Worm (Caenorhabditis elegans): ENCODE measurements around the gene T03E6.9.

The T03E6.9 gene

ce11 chrV:16596102-16596501 lies 4.4 kb downstream of the T03E6.9 start:
- TF ChIP-seq pha-2 (tag; optimal IDR thresholded peaks at IDR 0.05) (no peak), elt-2 (tag; optimal IDR thresholded peaks at IDR 0.05) (peak; percentile 50)

DNA sequence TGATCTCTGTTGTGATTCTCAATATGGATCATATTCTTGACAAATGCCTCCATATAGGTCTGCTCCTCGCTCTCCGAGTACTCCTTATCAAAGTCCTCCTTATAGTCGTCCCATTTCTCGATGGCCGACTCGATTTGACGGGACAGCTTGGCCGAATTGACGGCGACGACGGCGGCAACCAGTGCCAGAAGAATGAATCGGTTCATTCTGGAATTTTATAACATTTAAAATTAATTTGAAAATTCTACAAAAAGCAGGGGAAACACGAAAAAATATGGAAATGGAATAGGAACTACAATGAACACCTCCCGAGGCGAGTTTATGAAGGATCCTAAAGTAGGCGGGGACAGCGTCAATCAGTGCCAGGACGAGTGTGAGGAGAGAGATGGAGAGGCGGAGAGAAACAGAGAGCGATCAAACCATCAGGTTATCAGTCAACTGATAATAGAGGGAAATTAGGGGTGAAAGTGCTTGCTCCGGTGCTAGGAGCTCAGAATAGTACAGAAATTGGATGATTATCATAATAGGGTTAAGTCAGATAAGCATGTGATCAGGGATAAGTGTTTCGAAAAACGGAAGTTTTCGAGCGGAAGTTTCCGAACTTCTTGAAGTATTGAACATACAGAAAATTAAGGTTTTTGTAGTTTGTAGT lies 5.3 kb downstream of the T03E6.9 start, which contains the start of gene cpl-1:
TSS of gene cpl-1 (minus strand) at position 207 of the 652 bp plus-strand sequence.
- TF ChIP-seq elt-2 (tag; optimal IDR thresholded peaks at IDR 0.05) (peak; percentile 82), tbx-7 (tag; optimal IDR thresholded peaks at IDR 0.05) (no peak), ceh-34 (tag; optimal IDR thresholded peaks at IDR 0.05) (no peak), ama-1 (optimal IDR thresholded peaks at IDR 0.05) (no peak)

ce11 chrV:16594514-16594913 lies 6.0 kb downstream of the T03E6.9 start:
- no peak for TF ChIP-seq nhr-232 (tag; optimal IDR thresholded peaks at IDR 0.05)
- TF ChIP-seq madf-2 (tag; optimal IDR thresholded peaks at IDR 0.05): no peak
- TF ChIP-seq pha-4 (tag; optimal IDR thresholded peaks at IDR 0.05): no peak
- no peak for TF ChIP-seq ceh-18 (tag; optimal IDR thresholded peaks at IDR 0.05)
- TF ChIP-seq nfya-1 (tag; optimal IDR thresholded peaks at IDR 0.05): no peak

DNA sequence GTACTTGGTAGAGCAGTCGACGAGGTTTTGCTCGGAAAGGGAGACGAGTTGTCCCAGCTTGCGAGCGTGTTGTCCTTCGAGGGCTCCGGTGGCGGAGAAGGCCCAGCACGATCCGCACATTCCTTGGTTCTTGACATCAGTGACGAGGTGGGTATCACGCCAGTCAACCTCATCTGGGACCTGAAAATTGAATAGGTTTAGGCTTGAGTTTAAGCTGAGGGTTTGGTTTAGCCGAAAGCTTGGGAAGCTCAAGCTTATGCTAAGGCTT lies 6.8 kb downstream of the T03E6.9 start:
- TF ChIP-seq dmd-4 (tag; optimal IDR thresholded peaks at IDR 0.05; ENCODE audit: borderline replicate concordance) (no peak), elt-4 (tag; optimal IDR thresholded peaks at IDR 0.05) (peak; percentile 20), syd-9 (tag; optimal IDR thresholded peaks at IDR 0.05) (no peak)

DNA sequence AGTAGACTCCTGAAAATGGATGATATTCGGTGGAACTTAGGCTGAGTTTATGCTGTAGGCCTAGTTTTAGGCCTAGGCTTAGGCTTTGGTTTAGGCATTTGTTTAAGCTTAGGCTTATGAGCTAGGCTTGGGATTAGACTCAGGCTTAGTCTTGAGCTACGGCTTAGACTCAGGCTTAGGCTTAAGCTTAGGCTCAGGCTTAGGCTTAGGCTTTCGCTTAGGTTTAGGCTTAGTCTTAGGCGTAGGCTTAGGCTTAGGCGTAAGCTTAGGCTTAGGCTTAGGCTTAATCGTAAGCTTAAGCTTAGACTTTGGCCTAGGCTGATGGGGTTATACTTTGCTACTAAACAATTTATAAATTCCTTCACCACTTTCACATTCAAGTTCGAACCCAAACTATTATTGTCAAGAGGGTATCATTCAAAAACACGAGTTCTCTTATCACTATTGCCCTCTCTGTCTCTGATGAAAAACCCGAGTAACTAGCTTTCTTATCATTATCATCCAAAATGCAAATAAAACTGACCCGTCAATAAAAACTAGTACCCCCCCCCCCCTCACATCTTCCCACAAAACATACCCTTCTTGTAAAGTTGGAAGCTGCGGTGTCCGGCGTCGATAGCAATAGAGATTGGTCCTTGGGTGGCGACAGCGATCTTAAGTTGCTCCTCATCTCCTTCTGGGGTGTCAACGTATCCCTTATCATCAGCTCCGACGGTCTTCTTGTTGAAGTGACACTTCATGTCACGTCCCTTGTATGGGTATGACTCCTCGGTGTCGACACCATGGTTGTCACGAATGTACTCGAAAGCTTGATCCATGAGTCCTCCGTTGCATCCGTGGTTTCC lies 7.4 kb downstream of the T03E6.9 start:
- TF ChIP-seq fkh-6 (tag; optimal IDR thresholded peaks at IDR 0.05) (no peak), hlh-13 (GFP tag; optimal IDR thresholded peaks at IDR 0.05) (peak; percentile 4), elt-2 (tag; optimal IDR thresholded peaks at IDR 0.05) (peak; percentile 81), dve-1 (tag; optimal IDR thresholded peaks at IDR 0.05) (peak; percentile 85)

- TF ChIP-seq C38D4.7 (GFP tag; optimal IDR thresholded peaks at IDR 0.05) (peak; percentile 70), pha-2 (tag; optimal IDR thresholded peaks at IDR 0.05) (peak; percentile 70), zip-5 (tag; optimal IDR thresholded peaks at IDR 0.05) (peak; percentile 1), C08G9.2 (tag; optimal IDR thresholded peaks at IDR 0.05) (peak; percentile 61), fkh-6 (tag; optimal IDR thresholded peaks at IDR 0.05) (peak; percentile 67), ceh-24 (tag; optimal IDR thresholded peaks at IDR 0.05) (no peak), nhr-232 (tag; optimal IDR thresholded peaks at IDR 0.05) (peak; percentile 53), pat-9 (tag; optimal IDR thresholded peaks at IDR 0.05) (peak; percentile 56), fax-1 (tag; optimal IDR thresholded peaks at IDR 0.05) (peak; percentile 15), ceh-6 (GFP tag; optimal IDR thresholded peaks at IDR 0.05) (peak; percentile 69), gmeb-2 (tag; optimal IDR thresholded peaks at IDR 0.05) (peak; percentile 71), ceh-19 (GFP tag; optimal IDR thresholded peaks at IDR 0.05) (peak; percentile 79), ceh-31 (tag; optimal IDR thresholded peaks at IDR 0.05) (peak; percentile 33), ahr-1 (tag; optimal IDR thresholded peaks at IDR 0.05) (peak; percentile 11), ref-2 (tag; optimal IDR thresholded peaks at IDR 0.05) (no peak), unc-86 (tag; optimal IDR thresholded peaks at IDR 0.05) (peak; percentile 33), ceh-48 (tag; optimal IDR thresholded peaks at IDR 0.05) (peak; percentile 24), tbx-2 (tag; optimal IDR thresholded peaks at IDR 0.05) (peak; percentile 43), elt-2 (tag; optimal IDR thresholded peaks at IDR 0.05) (peak; percentile 73), hlh-8 (tag; optimal IDR thresholded peaks at IDR 0.05) (no peak), pax-1 (tag; optimal IDR thresholded peaks at IDR 0.05) (no peak), F13H6.1 (tag; optimal IDR thresholded peaks at IDR 0.05) (peak; percentile 45), sox-4 (tag; optimal IDR thresholded peaks at IDR 0.05) (peak; percentile 58), dve-1 (tag; optimal IDR thresholded peaks at IDR 0.05) (peak; percentile 62), elt-4 (tag; optimal IDR thresholded peaks at IDR 0.05) (no peak), pqm-1 (tag; optimal IDR thresholded peaks at IDR 0.05) (peak; percentile 31), ttx-3 (tag; optimal IDR thresholded peaks at IDR 0.05) (peak; percentile 46), ceh-14 (tag; optimal IDR thresholded peaks at IDR 0.05) (peak; percentile 74), sdc-2 (tag; optimal IDR thresholded peaks at IDR 0.05) (peak; percentile 38)
Observed at ce11 chrV:16591992-16592798, 8.3 kb downstream of the T03E6.9 start, which contains the start of gene srh-269. TSS of gene srh-269 (minus strand) at chrV:16592042.
